Worm (Caenorhabditis elegans) whole organism, midembryonic: ENCODE measurements around the gene T01G1.4.
"Not testable (repeated sequence)": the region's sequence is repeated elsewhere in the genome, so short reads cannot be mapped to it uniquely, and the experiment has no call there.

Experiments
- T22C8.4 ChIP-seq: fragments of 200-800 bp; sonication (Bioruptor generic); IDR thresholded peaks from 2 replicates; pipeline ENCODE4 v1.3.6; 2022; ENCODE audit warnings: missing genetic modification characterization, missing compliant biosample characterization
- cog-1 ChIP-seq: sonication (generic microtip); optimal IDR thresholded peaks from 2 replicates; lab custom pipeline; 2016; ENCODE audit warnings: missing genetic modification characterization, missing compliant biosample characterization
- flt-1 ChIP-seq: fragments of 200-800 bp; sonication (Bioruptor generic); IDR thresholded peaks from 2 replicates; pipeline ENCODE4 v1.3.6; 2022; ENCODE audit warnings: missing genetic modification characterization, missing compliant biosample characterization
- klf-2 ChIP-seq: fragments of 200-800 bp; sonication (Bioruptor generic); conservative IDR thresholded peaks from 2 replicates; pipeline ENCODE4 v1.3.6; 2022; ENCODE audit warnings: missing genetic modification reagents, missing genetic modification characterization, missing compliant biosample characterization
- med-1 ChIP-seq: sonication (generic microtip); optimal IDR thresholded peaks from 2 replicates; lab custom pipeline; 2017; ENCODE audit warnings: missing genetic modification characterization, mild to moderate bottlenecking, missing compliant biosample characterization, antibody characterized with exemption, missing genetic modification reagents; ENCODE audit not compliant: insufficient read depth
- ref-1 ChIP-seq: fragments of 200-800 bp; sonication (Bioruptor generic); conservative IDR thresholded peaks from 2 replicates; pipeline ENCODE4 v1.3.6; 2022; ENCODE audit warnings: missing genetic modification reagents, missing genetic modification characterization, missing compliant biosample characterization
- tab-1 ChIP-seq: fragments of 200-800 bp; sonication (Bioruptor generic); IDR thresholded peaks from 2 replicates; pipeline ENCODE4 v1.3.6; 2022; ENCODE audit warnings: missing genetic modification characterization, missing compliant biosample characterization
- ztf-23 ChIP-seq: fragments of 200-800 bp; sonication (Bioruptor generic); IDR thresholded peaks from 2 replicates; pipeline ENCODE4 v1.3.6; 2022; ENCODE audit warnings: missing genetic modification reagents, missing genetic modification characterization, missing compliant biosample characterization
- ztf-29 ChIP-seq: fragments of 200-800 bp; sonication (Bioruptor generic); IDR thresholded peaks from 2 replicates; pipeline ENCODE4 v1.3.6; 2022; ENCODE audit warnings: missing genetic modification reagents, missing genetic modification characterization, missing compliant biosample characterization

The T01G1.4 gene

DNA sequence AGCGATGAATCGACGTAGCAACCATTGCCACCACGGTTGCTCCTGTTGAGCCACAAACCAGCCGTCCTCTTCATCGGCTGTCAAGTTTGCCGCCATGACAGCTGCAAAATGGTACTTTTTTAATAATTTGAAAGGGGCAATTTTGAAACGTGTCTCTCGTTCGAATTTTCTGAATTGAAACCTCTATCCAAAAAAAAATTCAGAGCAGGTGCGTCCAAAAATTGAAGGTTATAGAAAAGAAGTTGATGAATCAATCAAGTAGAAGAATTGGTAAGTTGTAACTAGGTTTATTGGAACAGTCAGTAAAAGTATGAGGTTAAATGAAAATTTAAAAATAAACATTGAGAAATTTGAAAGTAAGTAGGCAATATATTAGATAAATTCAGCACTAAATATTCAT is at the start of gene T01G1.4:
TSS of gene T01G1.4 (minus strand) at position 101 of the 400 bp plus-strand sequence.
- no peak for TF ChIP-seq ztf-29 (GFP tag; lab: Robert Waterston, UW)
- no peak for TF ChIP-seq T22C8.4 (GFP tag; lab: Robert Waterston, UW)
- no peak for TF ChIP-seq med-1 (GFP tag; lab: Kevin White, UChicago)
- TF ChIP-seq flt-1 (GFP tag; lab: Robert Waterston, UW), result no peak
- TF ChIP-seq cog-1, result no peak
- no peak for TF ChIP-seq ref-1 (GFP tag; lab: Robert Waterston, UW)
- TF ChIP-seq klf-2 (GFP tag; lab: Robert Waterston, UW), result no peak
- TF ChIP-seq ztf-23 (GFP tag; lab: Robert Waterston, UW), result no peak
- no peak for TF ChIP-seq tab-1

DNA sequence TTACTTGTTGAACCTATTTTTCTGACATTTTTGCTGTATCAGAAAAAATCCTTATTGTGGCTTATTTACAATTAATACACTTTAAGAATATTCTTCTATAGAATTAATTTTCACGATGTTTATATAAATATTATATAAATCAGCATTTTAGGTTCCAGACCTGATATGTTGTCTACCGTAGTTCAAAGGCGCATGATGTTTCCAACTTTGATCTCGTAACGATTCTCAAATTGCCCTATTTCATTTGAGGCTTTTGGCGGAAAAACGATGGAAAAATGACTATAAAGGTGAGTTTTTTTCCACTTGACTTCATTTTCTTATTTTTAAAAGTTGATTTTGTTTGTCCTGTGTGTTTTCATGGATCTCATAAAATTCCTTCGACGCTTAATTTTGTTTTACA is 48.8 kb upstream of the T01G1.4 start, which contains the start of gene gfat-2:
TSS of gene gfat-2 (plus strand) at position 145 of the 400 bp plus-strand sequence.
- TF ChIP-seq tab-1 (no peak), ref-1 (GFP tag; lab: Robert Waterston, UW) (no peak), T22C8.4 (GFP tag; lab: Robert Waterston, UW) (no peak)

DNA sequence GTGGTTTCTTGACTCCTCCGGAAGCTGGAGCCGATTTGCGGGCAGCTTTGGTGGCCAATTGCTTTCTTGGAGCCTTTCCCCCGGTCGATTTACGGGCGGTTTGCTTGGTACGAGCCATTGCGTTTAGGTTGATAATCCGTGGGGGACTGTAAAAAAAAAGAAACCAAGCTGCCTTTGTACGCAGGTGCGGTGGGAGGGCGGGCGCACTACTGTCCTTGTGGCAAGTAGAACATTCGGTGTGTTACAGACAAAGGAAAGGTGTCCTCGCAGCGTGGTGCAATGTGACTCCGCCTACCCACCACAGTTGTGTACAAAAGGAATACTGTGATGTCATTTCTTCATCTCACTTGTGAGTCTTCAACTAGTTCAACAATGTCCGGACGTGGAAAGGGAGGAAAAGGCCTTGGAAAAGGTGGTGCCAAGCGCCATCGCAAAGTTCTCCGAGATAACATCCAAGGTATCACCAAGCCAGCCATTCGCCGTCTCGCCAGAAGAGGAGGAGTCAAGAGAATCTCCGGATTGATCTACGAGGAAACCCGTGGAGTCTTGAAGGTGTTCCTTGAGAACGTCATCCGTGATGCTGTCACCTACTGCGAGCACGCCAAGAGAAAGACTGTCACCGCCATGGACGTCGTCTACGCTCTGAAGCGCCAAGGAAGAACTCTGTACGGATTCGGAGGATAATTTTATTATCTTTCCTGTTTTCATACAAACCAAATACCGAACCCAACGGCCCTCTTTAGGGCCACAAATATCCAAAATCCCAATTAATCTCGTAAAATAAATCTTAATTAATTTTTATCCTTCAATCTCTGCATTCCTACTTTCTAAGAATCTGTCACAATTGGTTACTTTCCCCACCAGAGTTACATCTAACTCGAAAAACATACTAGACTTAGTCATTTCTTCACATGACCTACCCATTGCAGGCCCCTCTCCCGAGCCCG is 45.7 kb upstream of the T01G1.4 start, which contains the start of the genes his-63 and his-64:
TSS of gene his-63 (minus strand) at position 118 of the 947 bp plus-strand sequence.
TSS of gene his-64 (plus strand) at position 373 of the 947 bp plus-strand sequence.
- TF ChIP-seq ztf-23 (GFP tag; lab: Robert Waterston, UW), result peak; percentile 57; the same call in 1 of the 2 replicates

DNA sequence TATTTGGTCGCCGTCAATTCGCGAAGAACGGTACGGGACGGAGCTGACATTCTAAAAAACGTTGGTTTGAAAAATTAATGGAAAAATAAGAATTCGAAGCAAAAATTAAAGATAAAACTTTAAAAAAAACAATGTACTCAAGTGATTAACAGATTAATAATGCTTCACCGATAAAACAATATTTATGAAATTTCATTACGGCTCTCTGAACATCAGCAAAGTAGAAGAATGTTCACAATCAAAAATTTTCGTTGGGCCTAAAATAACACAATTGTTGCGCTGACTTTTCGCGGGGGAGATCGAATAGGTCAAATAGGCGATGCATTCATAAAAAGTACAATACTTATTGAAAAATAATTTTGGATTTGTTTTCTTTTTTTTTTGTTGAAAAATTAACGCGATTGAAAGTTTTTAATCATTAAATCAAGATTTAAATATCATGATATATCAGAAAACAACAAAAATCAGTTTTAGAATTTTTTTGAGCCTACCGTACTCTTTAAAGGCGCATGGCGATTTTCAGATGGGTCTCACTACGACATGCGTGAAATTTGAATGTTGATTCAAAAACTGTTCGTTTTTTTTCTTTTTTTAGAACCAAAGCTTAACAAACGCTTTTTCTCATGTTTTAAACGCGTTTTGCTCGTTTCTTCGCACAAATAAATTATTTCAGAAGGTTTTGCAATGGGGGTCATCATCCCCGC is 42.1 kb upstream of the T01G1.4 start, which contains the start of the genes memi-3 and cyp-31A2:
TSS of gene memi-3 (minus strand) at position 51 of the 704 bp plus-strand sequence.
TSS of gene cyp-31A2 (plus strand) at position 674 of the 704 bp plus-strand sequence.
- TF ChIP-seq klf-2 (GFP tag; lab: Robert Waterston, UW) (no peak), flt-1 (GFP tag; lab: Robert Waterston, UW) (no peak), ztf-29 (GFP tag; lab: Robert Waterston, UW) (no peak), T22C8.4 (GFP tag; lab: Robert Waterston, UW) (no peak), cog-1 (no peak), tab-1 (no peak), ref-1 (GFP tag; lab: Robert Waterston, UW) (no peak), med-1 (GFP tag; lab: Kevin White, UChicago) (no peak), ztf-23 (GFP tag; lab: Robert Waterston, UW) (no peak)

DNA sequence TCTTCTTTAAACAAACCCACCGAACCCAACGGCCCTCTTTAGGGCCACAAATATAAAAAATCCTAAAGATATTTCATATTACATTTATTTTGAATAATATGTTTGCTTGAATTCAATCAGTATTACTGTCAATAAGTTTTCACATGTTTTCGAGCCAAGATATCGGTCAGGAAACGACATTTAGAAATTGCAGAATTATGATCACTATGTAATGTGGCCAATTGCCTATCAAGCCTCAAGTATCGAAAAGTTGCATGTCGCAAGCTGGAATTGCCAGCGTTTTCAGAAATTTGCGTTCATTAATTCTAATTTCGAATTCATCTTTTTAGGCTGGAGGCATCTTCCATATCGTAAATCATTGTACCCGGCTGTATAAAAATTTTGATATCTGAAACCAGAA is 40.2 kb upstream of the T01G1.4 start:
- TF ChIP-seq cog-1 (no peak), tab-1 (no peak), med-1 (GFP tag; lab: Kevin White, UChicago) (no peak), ztf-29 (GFP tag; lab: Robert Waterston, UW) (no peak), T22C8.4 (GFP tag; lab: Robert Waterston, UW) (no peak), ref-1 (GFP tag; lab: Robert Waterston, UW) (no peak), flt-1 (GFP tag; lab: Robert Waterston, UW) (no peak), klf-2 (GFP tag; lab: Robert Waterston, UW) (no peak), ztf-23 (GFP tag; lab: Robert Waterston, UW) (no peak)

DNA sequence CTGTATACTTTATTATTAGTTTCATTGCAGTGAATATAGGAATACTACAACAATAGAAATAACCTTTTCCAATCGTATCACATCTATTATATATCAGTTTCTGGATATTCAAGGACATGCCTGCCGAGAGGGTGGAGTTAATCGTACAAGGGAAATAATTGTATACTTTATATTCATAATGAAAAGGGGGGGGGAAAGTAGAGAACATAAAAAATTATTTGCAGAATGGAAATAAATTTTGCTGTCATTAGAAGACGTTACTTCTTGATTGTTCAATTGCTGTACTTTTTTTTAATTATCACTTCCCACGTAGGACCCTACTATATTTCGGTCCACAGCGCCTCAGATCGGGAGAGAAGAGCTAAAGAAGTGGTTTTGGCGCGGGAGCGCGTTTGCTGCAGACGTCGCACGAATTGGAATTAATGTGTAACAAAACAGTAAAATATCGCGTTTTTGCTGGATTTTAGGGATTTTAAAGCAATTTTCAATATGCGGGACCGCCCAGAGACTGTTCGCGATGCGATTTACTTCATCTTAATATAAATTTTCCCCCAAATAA is 37.0 kb upstream of the T01G1.4 start, which contains the start of gene dsl-6:
TSS of gene dsl-6 (minus strand) at position 51 of the 559 bp plus-strand sequence.
- not testable (repeated sequence) for TF ChIP-seq med-1 (GFP tag; lab: Kevin White, UChicago); ztf-29 (GFP tag; lab: Robert Waterston, UW); ztf-23 (GFP tag; lab: Robert Waterston, UW)

DNA sequence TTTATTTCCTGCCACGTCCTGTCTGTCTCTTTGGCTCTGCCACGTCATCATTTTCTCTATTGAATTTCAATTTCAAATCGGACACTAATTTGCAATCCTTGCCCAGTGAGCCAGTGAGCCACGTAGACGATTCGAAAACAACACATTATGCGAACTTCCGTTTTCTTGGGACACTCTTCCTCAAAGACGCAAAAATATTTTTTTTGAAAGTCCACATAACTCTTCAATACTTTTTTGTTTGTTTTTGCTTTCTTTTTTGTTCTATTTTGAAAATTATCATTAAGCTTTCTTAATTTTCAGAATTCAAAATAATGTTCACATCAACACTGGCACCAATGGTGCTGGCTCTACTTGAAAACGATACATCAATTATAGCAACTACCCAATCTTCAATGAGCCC is 32.9 kb upstream of the T01G1.4 start, which contains the start of gene tag-89:
TSS of gene tag-89 (plus strand) at position 301 of the 400 bp plus-strand sequence.
- TF ChIP-seq cog-1 (no peak), med-1 (GFP tag; lab: Kevin White, UChicago) (no peak), tab-1 (no peak), flt-1 (GFP tag; lab: Robert Waterston, UW) (no peak), ztf-23 (GFP tag; lab: Robert Waterston, UW) (no peak), ref-1 (GFP tag; lab: Robert Waterston, UW) (no peak), T22C8.4 (GFP tag; lab: Robert Waterston, UW) (no peak), ztf-29 (GFP tag; lab: Robert Waterston, UW) (no peak), klf-2 (GFP tag; lab: Robert Waterston, UW) (no peak)

DNA sequence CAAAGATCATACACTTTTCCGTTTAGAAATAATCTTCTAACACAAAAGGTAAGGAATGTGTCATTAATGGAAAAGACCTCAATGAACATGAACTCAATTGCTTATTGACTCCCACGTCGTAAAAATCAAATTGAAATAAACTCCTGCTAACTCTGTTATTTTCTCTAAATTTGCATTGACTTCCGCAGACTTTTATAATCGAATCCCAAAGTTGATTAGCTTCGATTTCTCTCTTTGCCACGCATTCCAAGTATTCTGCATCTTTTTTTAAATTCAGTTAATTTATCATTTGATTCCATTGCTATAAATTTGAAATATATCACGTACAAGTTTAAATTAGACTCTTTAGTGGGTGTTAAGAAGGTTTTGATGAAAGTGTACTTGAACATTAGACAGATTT is 27.4 kb upstream of the T01G1.4 start:
- TF ChIP-seq ref-1 (GFP tag; lab: Robert Waterston, UW), result no peak
- no peak for TF ChIP-seq ztf-29 (GFP tag; lab: Robert Waterston, UW)
- TF ChIP-seq med-1 (GFP tag; lab: Kevin White, UChicago), result no peak
- TF ChIP-seq T22C8.4 (GFP tag; lab: Robert Waterston, UW), result no peak
- no peak for TF ChIP-seq tab-1
- no peak for TF ChIP-seq ztf-23 (GFP tag; lab: Robert Waterston, UW)
- TF ChIP-seq klf-2 (GFP tag; lab: Robert Waterston, UW), result no peak
- TF ChIP-seq cog-1, result no peak
- no peak for TF ChIP-seq flt-1 (GFP tag; lab: Robert Waterston, UW)
